Worm (Caenorhabditis elegans) whole organism, L4/young adult: ENCODE data around the gene H04J21.1.

Experiments used
- W03F9.2 ChIP-seq: fragments of 150-350 bp; optimal IDR thresholded peaks from 2 replicates; lab custom pipeline; 2014; ENCODE audit warnings: missing biosample characterization, missing genetic modification characterization
- him-1 ChIP-seq: sonication (generic microtip); optimal IDR thresholded peaks from 2 replicates; lab custom pipeline; 2016; ENCODE audit warnings: missing genotype, missing genetic modification reagents, missing genetic modification characterization, missing compliant biosample characterization

DNA sequence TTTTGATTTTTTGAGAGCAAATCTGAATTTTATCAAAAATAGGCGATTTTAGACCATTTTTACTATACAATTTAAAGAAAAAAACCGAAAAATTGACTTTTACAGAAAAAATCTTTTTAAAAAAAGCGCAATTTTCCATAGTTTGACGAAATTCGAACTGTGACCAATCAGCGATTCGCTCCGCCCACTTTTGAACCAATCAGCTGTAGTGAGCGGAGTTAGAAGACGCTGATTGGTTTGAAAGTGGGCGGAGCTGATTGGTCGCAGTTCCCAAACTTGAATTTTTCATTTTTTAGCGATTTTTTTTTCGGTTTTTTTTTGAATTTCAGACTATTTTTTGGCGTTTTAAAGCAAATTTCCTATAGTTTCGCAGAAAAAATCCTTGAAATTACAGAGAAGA, 47.1 kb downstream of the H04J21.1 start:
- TF ChIP-seq him-1 (tag; lab: Kevin White, UChicago) (no peak), W03F9.2 (no peak)
